Worm (Caenorhabditis elegans) whole organism, mixed stage, embryonic: ENCODE results near the gene C25A8.2.

Source experiments
- bed-3 ChIP-seq: fragments of 200-800 bp; sonication (Bioruptor generic); optimal IDR thresholded peaks from 3 replicates; lab custom pipeline; 2018; ENCODE audit warnings: mild to moderate bottlenecking, missing genetic modification characterization, moderate library complexity, missing compliant biosample characterization
- blmp-1 ChIP-seq: fragments of 150-350 bp; optimal IDR thresholded peaks from 2 replicates; lab custom pipeline; 2014; ENCODE audit warnings: missing biosample characterization, missing genetic modification characterization
- ceh-39 ChIP-seq: fragments of 150-350 bp; optimal IDR thresholded peaks from 2 replicates; lab custom pipeline; 2014; ENCODE audit warnings: missing biosample characterization, missing genetic modification characterization
- ceh-43 ChIP-seq: fragments of 200-800 bp; sonication (Bioruptor generic); optimal IDR thresholded peaks from 2 replicates; lab custom pipeline; 2018; ENCODE audit warnings: mild to moderate bottlenecking, missing genetic modification characterization, moderate library complexity, missing compliant biosample characterization
- ces-1 ChIP-seq: fragments of 150-350 bp; optimal IDR thresholded peaks from 2 replicates; lab custom pipeline; 2014; ENCODE audit warnings: missing biosample characterization, missing genetic modification reagents, missing genetic modification characterization
- cnd-1 ChIP-seq: fragments of 200-800 bp; sonication (Bioruptor generic); optimal IDR thresholded peaks from 2 replicates; lab custom pipeline; 2018; ENCODE audit warnings: mild to moderate bottlenecking, missing genetic modification characterization, missing compliant biosample characterization
- drap-1 ChIP-seq: fragments of 200-800 bp; sonication (Bioruptor generic); optimal IDR thresholded peaks from 3 replicates; lab custom pipeline; 2018; ENCODE audit warnings: mild to moderate bottlenecking, missing genetic modification characterization, missing compliant biosample characterization
- elt-1 ChIP-seq: sonication (generic microtip); optimal IDR thresholded peaks from 2 replicates; lab custom pipeline; 2017; ENCODE audit warnings: missing genetic modification characterization, mild to moderate bottlenecking, missing compliant biosample characterization, antibody characterized with exemption, moderate library complexity, borderline replicate concordance; ENCODE audit not compliant: insufficient read depth
- elt-3 ChIP-seq: fragments of 150-350 bp; optimal IDR thresholded peaks from 2 replicates; lab custom pipeline; 2014; ENCODE audit warnings: missing biosample characterization, missing genetic modification characterization
- flh-1 ChIP-seq: fragments of 200-800 bp; sonication (Bioruptor generic); optimal IDR thresholded peaks from 2 replicates; lab custom pipeline; 2018; ENCODE audit warnings: mild to moderate bottlenecking, missing genetic modification characterization, moderate library complexity, missing compliant biosample characterization
- hlh-1 ChIP-seq: fragments of 150-350 bp; optimal IDR thresholded peaks from 2 replicates; lab custom pipeline; 2014; ENCODE audit warnings: missing biosample characterization, missing genetic modification reagents, missing genetic modification characterization
- lin-13 ChIP-seq: fragments of 150-350 bp; optimal IDR thresholded peaks from 2 replicates; lab custom pipeline; 2014; ENCODE audit warnings: missing biosample characterization, missing genetic modification characterization
- lin-32 ChIP-seq: fragments of 200-800 bp; sonication (Bioruptor generic); optimal IDR thresholded peaks from 2 replicates; lab custom pipeline; 2018; ENCODE audit warnings: mild to moderate bottlenecking, missing genetic modification characterization, missing compliant biosample characterization
- lsy-2 ChIP-seq: fragments of 150-350 bp; optimal IDR thresholded peaks from 2 replicates; lab custom pipeline; 2014; ENCODE audit warnings: missing biosample characterization, missing genetic modification characterization
- mab-5 ChIP-seq: fragments of 150-350 bp; optimal IDR thresholded peaks from 2 replicates; lab custom pipeline; 2014; ENCODE audit warnings: missing biosample characterization, missing genetic modification characterization
- mep-1 ChIP-seq: fragments of 150-350 bp; optimal IDR thresholded peaks from 2 replicates; lab custom pipeline; 2017; ENCODE audit warnings: missing biosample characterization, missing genetic modification reagents, missing genetic modification characterization, inconsistent platforms
- mls-2 ChIP-seq: sonication (generic microtip); optimal IDR thresholded peaks from 2 replicates; lab custom pipeline; 2016; ENCODE audit warnings: mild to moderate bottlenecking, missing genetic modification characterization, moderate library complexity, missing compliant biosample characterization
- nhr-2 ChIP-seq: fragments of 150-350 bp; optimal IDR thresholded peaks from 2 replicates; lab custom pipeline; 2014; ENCODE audit warnings: missing biosample characterization, missing genetic modification characterization
- nhr-237 ChIP-seq: fragments of 150-350 bp; optimal IDR thresholded peaks from 2 replicates; lab custom pipeline; 2014; ENCODE audit warnings: missing biosample characterization, missing genetic modification characterization
- nhr-28 ChIP-seq: fragments of 150-350 bp; optimal IDR thresholded peaks from 2 replicates; lab custom pipeline; 2014; ENCODE audit warnings: missing biosample characterization, missing genetic modification characterization
- nhr-76 ChIP-seq: sonication (generic microtip); optimal IDR thresholded peaks from 2 replicates; lab custom pipeline; 2017; ENCODE audit warnings: missing biosample characterization, missing genetic modification characterization
- pha-4 ChIP-seq: fragments of 150-350 bp; optimal IDR thresholded peaks from 2 replicates; lab custom pipeline; 2018; ENCODE audit warnings: missing biosample characterization, missing genetic modification reagents, missing genetic modification characterization
- sem-2 ChIP-seq: fragments of 200-800 bp; sonication (Bioruptor generic); optimal IDR thresholded peaks from 2 replicates; lab custom pipeline; 2018; ENCODE audit warnings: mild to moderate bottlenecking, missing genetic modification characterization, missing compliant biosample characterization
- snpc-4 ChIP-seq: fragments of 150-350 bp; optimal IDR thresholded peaks from 2 replicates; lab custom pipeline; 2014; ENCODE audit warnings: missing biosample characterization, missing genetic modification characterization
- sptf-1 ChIP-seq: sonication (generic microtip); optimal IDR thresholded peaks from 2 replicates; lab custom pipeline; 2017; ENCODE audit warnings: mild to moderate bottlenecking, missing genetic modification characterization, moderate library complexity, missing compliant biosample characterization
- tbx-8 ChIP-seq: fragments of 200-800 bp; sonication (Bioruptor generic); optimal IDR thresholded peaks from 2 replicates; lab custom pipeline; 2018; ENCODE audit warnings: mild to moderate bottlenecking, missing genetic modification characterization, moderate library complexity, missing compliant biosample characterization
- unc-120 ChIP-seq: sonication (generic microtip); optimal IDR thresholded peaks from 2 replicates; lab custom pipeline; 2017; ENCODE audit warnings: missing genetic modification characterization, missing compliant biosample characterization; ENCODE audit not compliant: poor library complexity, severe bottlenecking
- unc-39 ChIP-seq: fragments of 150-350 bp; optimal IDR thresholded peaks from 2 replicates; lab custom pipeline; 2014; ENCODE audit warnings: missing biosample characterization, missing genetic modification characterization
- unc-62 ChIP-seq: fragments of 150-350 bp; optimal IDR thresholded peaks from 2 replicates; lab custom pipeline; 2014; ENCODE audit warnings: missing biosample characterization, missing genetic modification reagents, missing genetic modification characterization
- zip-8 ChIP-seq: fragments of 150-350 bp; optimal IDR thresholded peaks from 2 replicates; lab custom pipeline; 2014; ENCODE audit warnings: missing biosample characterization, missing genetic modification characterization
- ztf-11 ChIP-seq: fragments of 150-350 bp; optimal IDR thresholded peaks from 2 replicates; lab custom pipeline; 2014; ENCODE audit warnings: missing biosample characterization, missing genetic modification characterization

Gene C25A8.2

ce11 chrIV:7023858-7024257 is 14.2 kb downstream of the C25A8.2 start, which contains the start of gene adah-1:
TSS of gene adah-1 (plus strand) at chrIV:7024211.
- TF ChIP-seq lin-32 (no peak), lsy-2 (tag; lab: Kevin White, UChicago) (no peak), unc-120 (tag; lab: Kevin White, UChicago) (no peak), elt-3 (tag; lab: Kevin White, UChicago) (no peak), unc-62 (GFP tag; lab: Kevin White, UChicago) (peak; percentile 74)
- TF ChIP-seq, all 35 proteins: peak for 1

- TF ChIP-seq zip-8, result peak; percentile 83
- no peak for TF ChIP-seq bed-3
These were observed 15.2 kb downstream of the C25A8.2 start for ce11 chrIV:7024829-7025228.

DNA sequence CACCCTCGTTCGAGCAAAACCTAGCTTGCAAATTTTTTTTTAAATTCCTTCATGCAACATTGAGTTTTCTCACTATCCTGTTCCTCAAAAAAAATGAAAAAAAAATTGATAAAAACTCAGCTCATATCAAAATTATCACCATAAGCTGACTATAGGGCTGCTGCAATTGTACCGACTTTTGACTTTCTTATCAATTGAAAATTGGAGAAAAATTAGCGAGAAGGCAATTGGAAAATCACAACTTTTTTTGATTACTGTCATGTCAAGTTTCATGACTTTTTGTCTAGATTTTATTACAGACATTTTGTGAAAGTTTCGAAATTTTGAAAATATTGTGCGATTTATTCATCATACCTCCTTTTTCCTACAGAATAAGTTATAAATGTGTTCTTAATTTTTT is 16.2 kb downstream of the C25A8.2 start:
- no peak for TF ChIP-seq ceh-43 (GFP tag; lab: Kevin White, UChicago)
- TF ChIP-seq mls-2, result no peak
- TF ChIP-seq snpc-4 (tag; lab: Kevin White, UChicago), result no peak
- no peak for TF ChIP-seq lsy-2 (tag; lab: Kevin White, UChicago)
- TF ChIP-seq tbx-8 (GFP tag; lab: Kevin White, UChicago), result no peak
- no peak for TF ChIP-seq lin-13 (tag; lab: Kevin White, UChicago)
- no peak for TF ChIP-seq mep-1
- no peak for TF ChIP-seq mab-5 (tag; lab: Kevin White, UChicago)
- TF ChIP-seq ces-1 (GFP tag; lab: Kevin White, UChicago), result no peak
- no peak for TF ChIP-seq unc-39 (tag; lab: Kevin White, UChicago)
- TF ChIP-seq pha-4, result no peak
- no peak for TF ChIP-seq zip-8
- TF ChIP-seq elt-1 (tag; lab: Kevin White, UChicago), result no peak
- TF ChIP-seq cnd-1 (tag; lab: Kevin White, UChicago), result no peak
- no peak for TF ChIP-seq flh-1
- TF ChIP-seq unc-62 (GFP tag; lab: Kevin White, UChicago), result no peak
- TF ChIP-seq, all 35 proteins: peak for 0

ce11 chrIV:7031019-7031418 is 21.4 kb downstream of the C25A8.2 start:
- no peak for TF ChIP-seq sptf-1 (tag; lab: Kevin White, UChicago)
- TF ChIP-seq unc-62 (GFP tag; lab: Kevin White, UChicago), result no peak

- TF ChIP-seq flh-1 (no peak), pha-4 (no peak), nhr-76 (tag; lab: Kevin White, UChicago) (no peak), ztf-11 (tag; lab: Kevin White, UChicago) (no peak), elt-3 (tag; lab: Kevin White, UChicago) (no peak), drap-1 (GFP tag; lab: Kevin White, UChicago) (no peak)
These were observed 22.8 kb downstream of the C25A8.2 start, which contains the start of gene C06G3.8 for ce11 chrIV:7032459-7032858. TSS of gene C06G3.8 (minus strand) at chrIV:7032559.

DNA sequence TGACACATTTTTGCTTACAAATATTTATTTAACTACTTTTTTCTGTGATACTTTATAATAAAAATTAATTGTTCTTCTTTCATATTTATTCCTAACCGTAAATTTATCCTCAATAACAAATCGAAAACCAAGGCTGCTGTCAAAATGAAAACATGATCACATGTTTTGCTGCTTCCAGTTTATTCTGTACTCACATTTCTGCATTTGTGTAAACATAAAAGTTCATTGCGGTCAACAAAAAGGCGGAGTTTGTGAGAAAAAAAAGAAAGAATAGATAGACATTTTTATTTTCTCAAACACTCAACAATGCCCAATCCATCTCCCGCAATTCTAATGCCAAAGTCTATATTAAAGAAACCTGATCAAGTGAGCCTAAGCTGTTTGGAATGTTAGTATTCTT is 26.2 kb downstream of the C25A8.2 start, which contains the start of gene C06G3.3:
Gene C06G3.3, plus strand, starts transcription at position 301 of the 400 bp plus-strand sequence.
- TF ChIP-seq hlh-1 (tag; lab: Kevin White, UChicago) (no peak), sptf-1 (tag; lab: Kevin White, UChicago) (no peak), nhr-2 (no peak), elt-3 (tag; lab: Kevin White, UChicago) (no peak), cnd-1 (tag; lab: Kevin White, UChicago) (no peak), nhr-237 (no peak), unc-120 (tag; lab: Kevin White, UChicago) (no peak), snpc-4 (tag; lab: Kevin White, UChicago) (no peak), ceh-39 (tag; lab: Kevin White, UChicago) (no peak), nhr-76 (tag; lab: Kevin White, UChicago) (no peak), unc-62 (GFP tag; lab: Kevin White, UChicago) (no peak), ceh-43 (GFP tag; lab: Kevin White, UChicago) (no peak)

DNA sequence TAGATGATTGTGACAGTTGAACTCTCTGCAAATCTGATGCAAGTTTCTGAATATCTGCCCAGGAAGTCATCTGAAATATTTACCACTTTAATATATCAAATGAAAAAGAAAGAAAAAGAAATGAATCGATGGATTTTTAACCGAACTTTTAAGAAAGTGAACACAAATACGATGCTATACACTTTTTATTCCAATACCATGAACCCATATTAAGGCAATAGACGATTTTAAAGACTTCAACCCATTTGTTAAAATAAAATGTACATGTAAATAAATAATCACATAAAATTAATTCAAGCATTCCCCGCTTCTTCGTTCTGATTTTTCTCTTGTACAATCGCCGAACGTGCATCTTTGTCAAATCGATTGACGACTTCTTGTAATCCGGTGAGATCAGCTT is 27.2 kb downstream of the C25A8.2 start, which contains the start of gene ufl-1:
Gene ufl-1, minus strand, starts transcription at position 70 of the 400 bp plus-strand sequence.
- no peak for TF ChIP-seq mep-1
- no peak for TF ChIP-seq lin-13 (tag; lab: Kevin White, UChicago)
- no peak for TF ChIP-seq elt-1 (tag; lab: Kevin White, UChicago)
- no peak for TF ChIP-seq sem-2
- TF ChIP-seq pha-4, result no peak
- no peak for TF ChIP-seq cnd-1 (tag; lab: Kevin White, UChicago)
- no peak for TF ChIP-seq sptf-1 (tag; lab: Kevin White, UChicago)
- TF ChIP-seq elt-3 (tag; lab: Kevin White, UChicago), result no peak
- no peak for TF ChIP-seq unc-62 (GFP tag; lab: Kevin White, UChicago)
- no peak for TF ChIP-seq nhr-2
- TF ChIP-seq unc-39 (tag; lab: Kevin White, UChicago), result no peak
- no peak for TF ChIP-seq lsy-2 (tag; lab: Kevin White, UChicago)
- TF ChIP-seq ceh-43 (GFP tag; lab: Kevin White, UChicago), result no peak
- no peak for TF ChIP-seq ztf-11 (tag; lab: Kevin White, UChicago)
- no peak for TF ChIP-seq nhr-28 (tag; lab: Kevin White, UChicago)
- no peak for TF ChIP-seq tbx-8 (GFP tag; lab: Kevin White, UChicago)
- no peak for TF ChIP-seq nhr-76 (tag; lab: Kevin White, UChicago)
- no peak for TF ChIP-seq drap-1 (GFP tag; lab: Kevin White, UChicago)
- TF ChIP-seq blmp-1 (tag; lab: Kevin White, UChicago), result no peak
